Worm (Caenorhabditis elegans) whole organism, midembryonic: ENCODE measurements around the gene tbp-1.

ENCODE experiments used
- cog-1 ChIP-seq: sonication (generic microtip); optimal IDR thresholded peaks from 2 replicates; lab custom pipeline; 2016; ENCODE audit warnings: missing genetic modification characterization, missing compliant biosample characterization
- flt-1 ChIP-seq: fragments of 200-800 bp; sonication (Bioruptor generic); IDR thresholded peaks from 2 replicates; pipeline ENCODE4 v1.3.6; 2022; ENCODE audit warnings: missing genetic modification characterization, missing compliant biosample characterization
- klf-2 ChIP-seq: fragments of 200-800 bp; sonication (Bioruptor generic); conservative IDR thresholded peaks from 2 replicates; pipeline ENCODE4 v1.3.6; 2022; ENCODE audit warnings: missing genetic modification reagents, missing genetic modification characterization, missing compliant biosample characterization
- med-1 ChIP-seq: sonication (generic microtip); optimal IDR thresholded peaks from 2 replicates; lab custom pipeline; 2017; ENCODE audit warnings: missing genetic modification characterization, mild to moderate bottlenecking, missing compliant biosample characterization, antibody characterized with exemption, missing genetic modification reagents; ENCODE audit not compliant: insufficient read depth
- ref-1 ChIP-seq: fragments of 200-800 bp; sonication (Bioruptor generic); conservative IDR thresholded peaks from 2 replicates; pipeline ENCODE4 v1.3.6; 2022; ENCODE audit warnings: missing genetic modification reagents, missing genetic modification characterization, missing compliant biosample characterization
- tab-1 ChIP-seq: fragments of 200-800 bp; sonication (Bioruptor generic); IDR thresholded peaks from 2 replicates; pipeline ENCODE4 v1.3.6; 2022; ENCODE audit warnings: missing genetic modification characterization, missing compliant biosample characterization
- ztf-23 ChIP-seq: fragments of 200-800 bp; sonication (Bioruptor generic); IDR thresholded peaks from 2 replicates; pipeline ENCODE4 v1.3.6; 2022; ENCODE audit warnings: missing genetic modification reagents, missing genetic modification characterization, missing compliant biosample characterization

DNA sequence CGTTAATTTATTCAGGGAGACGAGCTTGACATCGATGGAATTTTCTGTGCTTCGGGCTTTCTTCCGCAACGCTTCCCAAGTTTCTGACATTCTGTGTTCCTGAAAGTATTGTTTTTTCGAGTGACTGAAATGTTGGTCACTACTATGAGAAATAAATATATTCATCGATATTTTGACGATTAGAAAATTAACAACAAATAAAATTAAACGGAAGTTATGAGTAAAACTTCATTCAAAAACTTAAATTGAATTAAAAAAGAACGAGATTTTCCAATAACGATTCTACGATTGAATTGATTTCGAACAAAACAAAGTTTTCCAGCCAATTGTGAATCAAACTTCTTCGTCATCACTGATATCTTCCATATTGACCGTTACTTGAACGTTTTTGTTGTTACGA, 34.8 kb upstream of the tbp-1 start, which contains the start of gene gos-28:
- TF ChIP-seq ref-1 (GFP tag; lab: Robert Waterston, UW) (no peak), ztf-23 (GFP tag; lab: Robert Waterston, UW) (no peak), med-1 (GFP tag; lab: Kevin White, UChicago) (no peak), tab-1 (no peak), flt-1 (no peak), klf-2 (GFP tag; lab: Robert Waterston, UW) (no peak), cog-1 (tag; lab: Kevin White, UChicago) (no peak)
